Fruit fly (Drosophila melanogaster) whole organism, prepupa: ENCODE measurements around the gene CG10959.

ENCODE experiments used
- CG6276 ChIP-seq: fragments of 200-800 bp; sonication (Bioruptor generic); optimal IDR thresholded peaks from 2 replicates; lab custom pipeline; 2017; ENCODE audit warnings: missing biosample characterization, mild to moderate bottlenecking, missing genetic modification characterization
- CG6854 ChIP-seq: fragments of 200-800 bp; sonication (Bioruptor generic); optimal IDR thresholded peaks from 2 replicates; lab custom pipeline; 2017; ENCODE audit warnings: missing biosample characterization, mild to moderate bottlenecking, missing genetic modification characterization

- no peak for TF ChIP-seq CG6276 (GFP tag; lab: Kevin White, UChicago)
- no peak for TF ChIP-seq CG6854 (GFP tag; lab: Kevin White, UChicago)
These were observed 11.2 kb downstream of the CG10959 start, which contains the start of gene CG15337 for dm6 chrX:8159754-8160153.
